Worm (Caenorhabditis elegans): Measurements from ENCODE around the gene Y62H9A.14.

Y62H9A.14 gene

DNA sequence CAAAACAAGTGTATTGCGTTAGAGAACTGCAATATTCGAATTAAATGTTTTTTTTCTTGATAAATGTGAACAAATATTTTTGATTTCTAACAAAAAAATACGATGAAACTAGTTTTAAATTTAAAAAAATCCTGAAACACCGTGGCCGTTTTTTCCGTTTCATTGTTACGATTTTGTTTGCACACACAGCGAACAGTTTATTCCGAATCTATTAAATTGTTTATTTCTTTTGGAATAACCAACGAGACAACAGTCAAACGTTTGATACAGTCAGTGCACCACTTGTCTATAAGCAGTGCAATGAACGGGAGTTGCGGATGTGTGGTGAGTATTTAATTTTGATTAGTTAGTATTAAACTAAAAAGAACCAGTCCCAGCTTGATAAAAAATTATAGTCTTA, 4.3 kb upstream of the Y62H9A.14 start, which contains the start of gene Y62H9A.13:
Gene Y62H9A.13 (plus strand): TSS at position 301 of the 400 bp plus-strand sequence.
- TF ChIP-seq pat-9 (tag; optimal IDR thresholded peaks at IDR 0.05) (no peak), ttx-3 (tag; optimal IDR thresholded peaks at IDR 0.05) (no peak), gmeb-2 (tag; optimal IDR thresholded peaks at IDR 0.05) (no peak), pros-1 (tag; optimal IDR thresholded peaks at IDR 0.05) (no peak), ceh-22 (tag; optimal IDR thresholded peaks at IDR 0.05) (no peak), ahr-1 (tag; optimal IDR thresholded peaks at IDR 0.05) (no peak), ceh-18 (tag; optimal IDR thresholded peaks at IDR 0.05) (no peak), unc-55 (GFP tag; optimal IDR thresholded peaks at IDR 0.05) (no peak), unc-42 (tag; optimal IDR thresholded peaks at IDR 0.05) (no peak), pag-3 (tag; optimal IDR thresholded peaks at IDR 0.05; ENCODE audit: borderline replicate concordance) (no peak), ceh-6 (GFP tag; optimal IDR thresholded peaks at IDR 0.05) (no peak), unc-3 (GFP tag; conservative IDR thresholded peaks at IDR 0.05) (no peak), unc-3 (tag; optimal IDR thresholded peaks at IDR 0.05) (no peak), ceh-9 (tag; optimal IDR thresholded peaks at IDR 0.05) (no peak), rnt-1 (tag; optimal IDR thresholded peaks at IDR 0.05) (no peak), ceh-30 (tag; optimal IDR thresholded peaks at IDR 0.05) (no peak), ceh-48 (tag; optimal IDR thresholded peaks at IDR 0.05) (no peak), ceh-24 (tag; optimal IDR thresholded peaks at IDR 0.05) (no peak), che-1 (tag; optimal IDR thresholded peaks at IDR 0.05) (no peak), ref-2 (tag; optimal IDR thresholded peaks at IDR 0.05) (no peak)

DNA sequence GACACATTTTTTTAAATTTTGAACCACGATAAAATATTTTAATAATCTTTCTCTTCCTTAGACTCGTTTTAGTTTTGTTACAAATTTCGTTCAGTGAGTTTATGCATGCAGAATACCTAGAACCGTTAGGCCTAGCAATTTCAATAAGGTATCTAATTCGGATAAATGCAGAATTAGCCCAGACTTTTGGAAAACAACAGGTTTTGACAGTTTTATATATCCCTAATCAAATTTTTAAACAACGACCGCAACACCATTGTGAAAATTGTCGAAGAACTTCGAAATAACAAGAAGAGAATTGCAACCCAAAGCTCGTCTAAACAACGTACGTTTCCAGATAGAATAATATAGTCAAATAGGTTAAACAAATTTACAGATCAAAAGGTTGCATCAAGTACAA, 3.0 kb upstream of the Y62H9A.14 start, which contains the start of gene Y62H9A.16:
Gene Y62H9A.16 (plus strand): TSS at position 301 of the 400 bp plus-strand sequence.
- TF ChIP-seq ztf-16 (tag; optimal IDR thresholded peaks at IDR 0.05): no peak
- no peak for TF ChIP-seq K09A11.1 (tag; optimal IDR thresholded peaks at IDR 0.05; ENCODE audit: insufficient read depth)
- no peak for TF ChIP-seq che-1 (tag; optimal IDR thresholded peaks at IDR 0.05)

DNA sequence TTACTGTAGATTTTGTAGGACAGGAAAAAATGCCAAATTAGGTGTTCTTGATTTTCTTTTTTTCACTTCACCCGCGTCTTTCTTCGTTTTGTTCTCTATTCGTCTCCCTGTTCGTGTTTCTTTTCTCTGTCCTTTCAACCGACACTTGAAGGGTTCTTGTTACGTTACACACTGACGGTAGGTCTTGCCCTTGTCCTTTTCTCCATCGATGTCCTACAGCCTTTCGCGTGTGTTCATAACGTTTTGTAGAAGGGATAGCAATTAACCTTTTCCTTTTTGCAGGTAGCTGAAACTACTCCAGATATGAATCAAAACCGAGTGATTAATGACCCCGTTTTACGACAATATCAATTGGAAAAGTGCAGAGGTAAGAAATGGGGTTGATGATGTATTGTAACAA, 3.1 kb downstream of the Y62H9A.14 start, which contains the start of gene F55G7.1:
Gene F55G7.1 (plus strand): TSS at position 276 of the 400 bp plus-strand sequence.
- TF ChIP-seq sdc-2 (tag; optimal IDR thresholded peaks at IDR 0.05) (peak; percentile 97), rnt-1 (tag; optimal IDR thresholded peaks at IDR 0.05) (no peak), ref-2 (tag; optimal IDR thresholded peaks at IDR 0.05) (peak; percentile 9)

DNA sequence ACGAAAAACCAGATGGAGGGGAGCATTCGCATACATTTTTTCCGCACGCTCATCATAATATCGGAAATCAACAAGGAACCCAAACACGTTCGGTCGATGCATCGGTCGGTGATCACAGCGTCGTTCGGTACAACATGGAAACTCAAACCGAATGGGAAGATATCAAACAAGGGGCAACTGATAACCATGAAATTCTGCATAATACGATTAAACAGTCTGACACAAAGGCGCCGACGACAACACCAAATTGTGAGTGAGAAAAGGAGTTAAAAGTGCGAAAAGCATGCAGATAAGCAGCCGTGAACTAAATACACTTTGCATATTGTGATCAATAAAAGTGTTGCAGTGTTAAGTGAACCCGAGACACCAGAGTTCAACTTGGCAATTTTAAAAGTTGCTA, 4.2 kb downstream of the Y62H9A.14 start:
- TF ChIP-seq syd-9 (tag; optimal IDR thresholded peaks at IDR 0.05) (no peak), elt-4 (tag; optimal IDR thresholded peaks at IDR 0.05) (no peak), nhr-232 (tag; optimal IDR thresholded peaks at IDR 0.05) (no peak), gmeb-2 (tag; optimal IDR thresholded peaks at IDR 0.05) (no peak), tbx-7 (tag; optimal IDR thresholded peaks at IDR 0.05) (no peak), mec-3 (tag; optimal IDR thresholded peaks at IDR 0.05; ENCODE audit: borderline replicate concordance) (no peak), sox-4 (tag; optimal IDR thresholded peaks at IDR 0.05) (no peak), K09A11.1 (tag; optimal IDR thresholded peaks at IDR 0.05; ENCODE audit: insufficient read depth) (no peak), unc-55 (GFP tag; optimal IDR thresholded peaks at IDR 0.05) (no peak), pros-1 (tag; optimal IDR thresholded peaks at IDR 0.05) (no peak), F13H6.1 (tag; optimal IDR thresholded peaks at IDR 0.05) (no peak), Y22D7AL.16 (tag; optimal IDR thresholded peaks at IDR 0.05) (no peak)

ce11 chrX:11927585-11927984, 6.6 kb downstream of the Y62H9A.14 start, which contains the start of gene F55G7.4:
Gene F55G7.4 (plus strand): TSS chrX:11927885.
- no peak for TF ChIP-seq pax-1 (tag; optimal IDR thresholded peaks at IDR 0.05)
- TF ChIP-seq ceh-18 (tag; optimal IDR thresholded peaks at IDR 0.05): no peak
- no peak for TF ChIP-seq T23F11.4 (GFP tag; optimal IDR thresholded peaks at IDR 0.05)
- TF ChIP-seq ttx-3 (tag; optimal IDR thresholded peaks at IDR 0.05): no peak
- TF ChIP-seq elt-4 (tag; optimal IDR thresholded peaks at IDR 0.05): no peak
- no peak for TF ChIP-seq pha-2 (tag; optimal IDR thresholded peaks at IDR 0.05)
- TF ChIP-seq ceh-2 (tag; optimal IDR thresholded peaks at IDR 0.05): no peak

Measured in whole organism, late embryonic.